Worm (Caenorhabditis elegans): ENCODE measurements around the gene clec-191.

- TF ChIP-seq T22C8.4 (GFP tag; IDR thresholded peaks at IDR 0.05) (no peak), flt-1 (GFP tag; IDR thresholded peaks at IDR 0.05) (no peak), cog-1 (tag; optimal IDR thresholded peaks at IDR 0.05) (no peak), ztf-29 (GFP tag; IDR thresholded peaks at IDR 0.05) (no peak), ref-1 (GFP tag; conservative IDR thresholded peaks at IDR 0.05) (no peak), klf-2 (GFP tag; conservative IDR thresholded peaks at IDR 0.05) (no peak)
Measured at ce11 chrIV:16247131-16247530, 33.4 kb downstream of the clec-191 start, which contains the start of gene F38C2.1.

Data from whole organism, midembryonic.